Fruit fly (Drosophila melanogaster) S2 (cell line): Measurements from ENCODE around the gene trbl.

Experiments
- CG8478 ChIP-seq: fragments of >200 bp; optimal IDR thresholded peaks from 2 replicates; lab custom pipeline; 2018
- CTCF ChIP-seq, 2 experiments: fragments of >200 bp; optimal IDR thresholded peaks; 2 replicates each; lab custom pipeline; 2018

DNA sequence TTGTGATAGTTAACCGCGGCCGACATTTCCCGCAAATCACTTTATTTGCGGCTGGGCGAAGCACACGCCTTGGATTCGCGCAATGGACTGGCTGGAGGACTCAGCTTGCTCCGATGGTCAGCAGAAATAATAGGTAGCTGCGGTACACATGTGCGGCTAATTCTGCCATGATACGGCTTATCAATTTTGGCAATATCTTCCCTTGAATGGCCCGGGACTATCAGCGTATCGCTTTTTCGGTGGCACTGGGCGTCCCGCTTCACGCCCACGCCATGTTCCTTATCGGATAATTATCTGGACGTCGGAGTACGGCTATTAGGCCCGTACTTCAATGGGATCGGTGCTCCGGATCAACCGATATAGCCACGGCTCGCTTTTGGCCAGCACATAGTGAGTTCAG lies 35.3 kb downstream of the trbl start:
- TF ChIP-seq CG8478 (lab: Kevin White, UChicago) = no peak
- TF ChIP-seq CTCF (optimal IDR thresholded peaks at IDR 0.05; lab: Kevin White, UChicago) = no peak
